Worm (Caenorhabditis elegans): ENCODE measurements around the gene dmsr-3.

dmsr-3 gene

DNA sequence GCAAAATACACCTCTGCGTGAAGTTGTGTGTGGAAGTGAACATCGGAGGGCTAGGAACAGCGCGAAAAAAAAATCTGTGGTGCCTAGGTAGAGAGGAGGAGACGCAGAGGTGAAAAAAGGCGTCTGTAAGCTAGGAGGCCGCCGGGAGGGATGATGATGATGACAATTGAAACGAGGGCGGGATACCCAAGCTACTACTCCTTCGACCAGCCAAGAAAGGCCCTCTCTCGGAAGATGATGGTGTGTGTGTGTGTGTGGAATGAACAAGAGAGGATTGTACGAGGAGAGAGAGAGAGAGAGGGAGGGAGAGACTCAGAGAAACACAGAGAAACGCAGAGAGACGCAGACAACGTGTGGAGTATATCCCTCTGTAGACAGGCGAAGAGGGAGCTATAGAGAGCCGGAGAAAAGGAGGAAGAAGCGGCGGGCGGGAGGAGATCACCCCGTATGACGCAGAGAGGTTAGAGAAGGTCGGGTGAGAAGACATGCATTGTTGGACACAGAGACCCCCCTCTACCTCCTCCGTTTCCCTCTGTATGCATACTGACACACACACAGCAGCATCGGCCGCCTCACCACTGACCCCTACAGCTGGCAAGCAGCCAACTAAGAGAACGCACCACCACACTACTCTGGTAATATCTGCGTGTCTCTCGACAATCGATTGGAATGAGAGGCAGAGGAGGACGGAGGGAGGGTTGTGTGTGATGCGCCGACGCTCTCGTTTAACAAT lies 20.9 kb downstream of the dmsr-3 start (continued):
- TF ChIP-seq mef-2 (tag; optimal IDR thresholded peaks at IDR 0.05), result no peak
- TF ChIP-seq sox-4 (tag; optimal IDR thresholded peaks at IDR 0.05), result peak; percentile 40
- TF ChIP-seq ama-1 (optimal IDR thresholded peaks at IDR 0.05), result no peak
- peak; percentile 91 for TF ChIP-seq nhr-47 (tag; optimal IDR thresholded peaks at IDR 0.05)
- TF ChIP-seq pax-3 (tag; optimal IDR thresholded peaks at IDR 0.05), result peak; percentile 57
- TF ChIP-seq ceh-90 (tag; optimal IDR thresholded peaks at IDR 0.05), result no peak
- TF ChIP-seq snu-23 (GFP tag; optimal IDR thresholded peaks at IDR 0.05), result peak; percentile 94
- no peak for TF ChIP-seq alr-1 (tag; optimal IDR thresholded peaks at IDR 0.05; ENCODE audit: borderline replicate concordance)
- TF ChIP-seq isw-1 (GFP tag; IDR thresholded peaks at IDR 0.05), result peak; percentile 71
- TF ChIP-seq hpl-2 (GFP tag; optimal IDR thresholded peaks at IDR 0.05), result no peak
- peak; percentile 99 for TF ChIP-seq lin-14 (GFP tag; optimal IDR thresholded peaks at IDR 0.05)
- no peak for TF ChIP-seq pag-3 (tag; optimal IDR thresholded peaks at IDR 0.05; ENCODE audit: borderline replicate concordance, insufficient read depth)
- TF ChIP-seq ces-1 (GFP tag; optimal IDR thresholded peaks at IDR 0.05), result no peak
- TF ChIP-seq ceh-88 (GFP tag; IDR thresholded peaks at IDR 0.05), result peak; percentile 58; the same call in 1 of the 2 replicates
- no peak for TF ChIP-seq unc-30 (tag; optimal IDR thresholded peaks at IDR 0.05)
- peak; percentile 64 for TF ChIP-seq nhr-11 (tag; optimal IDR thresholded peaks at IDR 0.05)
- TF ChIP-seq dpl-1 (GFP tag; optimal IDR thresholded peaks at IDR 0.05), result peak; percentile 14 to 42 (median 40)
- TF ChIP-seq egl-27 (tag; optimal IDR thresholded peaks at IDR 0.05), result peak; percentile 37 to 55
- TF ChIP-seq unc-62 (GFP tag; optimal IDR thresholded peaks at IDR 0.05), result no peak
- peak; percentile 78 for TF ChIP-seq dsc-1 (tag; optimal IDR thresholded peaks at IDR 0.05)
- TF ChIP-seq blmp-1 (tag; optimal IDR thresholded peaks at IDR 0.05), result no peak
- peak; percentile 10 for TF ChIP-seq zag-1 (tag; optimal IDR thresholded peaks at IDR 0.05)
- no peak for TF ChIP-seq nhr-84 (tag; optimal IDR thresholded peaks at IDR 0.05)
- peak; percentile 40 for TF ChIP-seq ceh-63 (GFP tag; optimal IDR thresholded peaks at IDR 0.05)
- no peak for TF ChIP-seq sptf-1 (tag; optimal IDR thresholded peaks at IDR 0.05)
- no peak for TF ChIP-seq pqm-1 (tag; optimal IDR thresholded peaks at IDR 0.05)
- TF ChIP-seq hlh-4 (tag; optimal IDR thresholded peaks at IDR 0.05), result no peak
- TF ChIP-seq egl-13 (tag; optimal IDR thresholded peaks at IDR 0.05), result peak; percentile 90
- TF ChIP-seq F16B12.6 (tag; optimal IDR thresholded peaks at IDR 0.05), result no peak
- peak; percentile 82 for TF ChIP-seq ztf-4 (tag; optimal IDR thresholded peaks at IDR 0.05)
- TF ChIP-seq tbx-2 (tag; optimal IDR thresholded peaks at IDR 0.05), result peak; percentile 90
- TF ChIP-seq nhr-71 (tag; optimal IDR thresholded peaks at IDR 0.05), result peak; percentile 94
- TF ChIP-seq nhr-77 (tag; optimal IDR thresholded peaks at IDR 0.05), result peak; percentile 77
- TF ChIP-seq nhr-76 (tag; optimal IDR thresholded peaks at IDR 0.05), result no peak
- TF ChIP-seq rnt-1 (tag; optimal IDR thresholded peaks at IDR 0.05), result peak; percentile 61
- TF ChIP-seq Y116A8C.19 (tag; optimal IDR thresholded peaks at IDR 0.05; ENCODE audit: borderline replicate concordance), result no peak
- peak; percentile 70 for TF ChIP-seq ceh-8 (GFP tag; optimal IDR thresholded peaks at IDR 0.05)
- TF ChIP-seq lsy-2 (tag; optimal IDR thresholded peaks at IDR 0.05), result peak; percentile 65 to 80
- TF ChIP-seq fos-1 (tag; optimal IDR thresholded peaks at IDR 0.05), result peak; percentile 45
- no peak for TF ChIP-seq nhr-28 (tag; optimal IDR thresholded peaks at IDR 0.05)
- TF ChIP-seq sup-37 (GFP tag; optimal IDR thresholded peaks at IDR 0.05), result peak; percentile 45
- TF ChIP-seq snpc-4 (tag; optimal IDR thresholded peaks at IDR 0.05), result peak; percentile 54
- peak; percentile 95 for TF ChIP-seq fkh-8 (tag; optimal IDR thresholded peaks at IDR 0.05)
- TF ChIP-seq xbp-1 (tag; optimal IDR thresholded peaks at IDR 0.05), result peak; percentile 68
- TF ChIP-seq hlh-17 (GFP tag; optimal IDR thresholded peaks at IDR 0.05; ENCODE audit: borderline replicate concordance), result no peak
- peak; percentile 84 for TF ChIP-seq fkh-10 (GFP tag; optimal IDR thresholded peaks at IDR 0.05)
- peak; percentile 56 to 76 for TF ChIP-seq lin-35 (GFP tag; optimal IDR thresholded peaks at IDR 0.05)
- TF ChIP-seq elt-3 (tag; optimal IDR thresholded peaks at IDR 0.05), result peak in 1 of 6 experiments; percentile 51
- TF ChIP-seq skn-1 (tag; optimal IDR thresholded peaks at IDR 0.05), result peak; percentile 63
- peak; percentile 78 for TF ChIP-seq irx-1 (tag; optimal IDR thresholded peaks at IDR 0.05)
- peak; percentile 81 for TF ChIP-seq nhr-19 (GFP tag; conservative IDR thresholded peaks at IDR 0.05)
